Fruit fly (Drosophila melanogaster) whole organism, prepupa: ENCODE results near the gene HP4.
A peak's percentile ranks its signal among the peaks of the same experiment; 100 is the strongest.

Source experiments
- CG10669 ChIP-seq: fragments of 200-800 bp; sonication (Bioruptor generic); optimal IDR thresholded peaks from 3 replicates; lab custom pipeline; 2018; ENCODE audit warnings: missing biosample characterization, mild to moderate bottlenecking, missing genetic modification characterization, moderate library complexity
- CG11762 ChIP-seq: fragments of 200-800 bp; sonication (Bioruptor generic); optimal IDR thresholded peaks from 3 replicates; lab custom pipeline; 2016; ENCODE audit warnings: missing biosample characterization, missing genetic modification characterization; ENCODE audit not compliant: insufficient read depth
- CG11902 ChIP-seq: fragments of 200-800 bp; sonication (Bioruptor generic); optimal IDR thresholded peaks from 3 replicates; lab custom pipeline; 2016; ENCODE audit warnings: missing biosample characterization, missing genetic modification characterization
- CG15336 ChIP-seq: fragments of 200-800 bp; sonication (Bioruptor generic); IDR thresholded peaks from 2 replicates; pipeline ENCODE4 v1.3.6; 2022; ENCODE audit warnings: missing biosample characterization, missing genetic modification characterization
- CG1621 ChIP-seq: fragments of 200-800 bp; sonication (Bioruptor generic); optimal IDR thresholded peaks from 3 replicates; lab custom pipeline; 2018; ENCODE audit warnings: missing biosample characterization, mild to moderate bottlenecking, missing genetic modification characterization
- CG16779 ChIP-seq: fragments of 200-800 bp; sonication (Bioruptor generic); optimal IDR thresholded peaks from 3 replicates; lab custom pipeline; 2017; ENCODE audit warnings: missing biosample characterization, mild to moderate bottlenecking, missing genetic modification characterization
- CG3032 ChIP-seq: fragments of 200-800 bp; optimal IDR thresholded peaks from 2 replicates; lab custom pipeline; 2019; ENCODE audit warnings: missing biosample characterization, mild to moderate bottlenecking, missing genetic modification characterization, moderate library complexity
- CG31627 ChIP-seq: fragments of 200-800 bp; sonication (Bioruptor generic); optimal IDR thresholded peaks from 3 replicates; lab custom pipeline; 2016; ENCODE audit warnings: missing biosample characterization, missing genetic modification characterization
- CG32006 ChIP-seq: fragments of 200-800 bp; sonication (Bioruptor generic); optimal IDR thresholded peaks from 3 replicates; lab custom pipeline; 2017; ENCODE audit warnings: missing biosample characterization, mild to moderate bottlenecking, missing genetic modification characterization
- CG34406 ChIP-seq: fragments of 200-800 bp; sonication (Bioruptor generic); optimal IDR thresholded peaks from 3 replicates; lab custom pipeline; 2016; ENCODE audit warnings: missing biosample characterization, missing genetic modification characterization
- CG3919 ChIP-seq: fragments of 200-800 bp; sonication (Bioruptor generic); optimal IDR thresholded peaks from 3 replicates; lab custom pipeline; 2016; ENCODE audit warnings: missing biosample characterization, missing genetic modification characterization
- CG4318 ChIP-seq: fragments of 200-800 bp; sonication (Bioruptor generic); optimal IDR thresholded peaks from 3 replicates; lab custom pipeline; 2017; ENCODE audit warnings: missing biosample characterization, mild to moderate bottlenecking, missing genetic modification characterization
- CG6163 ChIP-seq: fragments of 200-800 bp; sonication (Bioruptor generic); IDR thresholded peaks from 3 replicates; pipeline ENCODE4 v1.3.6; 2022; ENCODE audit warnings: missing biosample characterization, missing genetic modification characterization
- CG6276 ChIP-seq: fragments of 200-800 bp; sonication (Bioruptor generic); optimal IDR thresholded peaks from 2 replicates; lab custom pipeline; 2017; ENCODE audit warnings: missing biosample characterization, mild to moderate bottlenecking, missing genetic modification characterization
- CG6792 ChIP-seq: fragments of 200-800 bp; sonication (Bioruptor generic); optimal IDR thresholded peaks from 3 replicates; lab custom pipeline; 2016; ENCODE audit warnings: missing biosample characterization, missing genetic modification characterization
- CG6808 ChIP-seq: fragments of 200-800 bp; sonication (Bioruptor generic); optimal IDR thresholded peaks from 3 replicates; lab custom pipeline; 2017; ENCODE audit warnings: missing biosample characterization, missing genetic modification characterization, mild to moderate bottlenecking, moderate library complexity, missing genetic modification reagents
- CG6854 ChIP-seq: fragments of 200-800 bp; sonication (Bioruptor generic); optimal IDR thresholded peaks from 2 replicates; lab custom pipeline; 2017; ENCODE audit warnings: missing biosample characterization, mild to moderate bottlenecking, missing genetic modification characterization
- CG7368 ChIP-seq: fragments of 200-800 bp; sonication (Bioruptor generic); optimal IDR thresholded peaks from 3 replicates; lab custom pipeline; 2016; ENCODE audit warnings: missing biosample characterization, missing genetic modification characterization
- CG8119 ChIP-seq: fragments of 200-800 bp; sonication (Bioruptor generic); IDR thresholded peaks from 3 replicates; pipeline ENCODE4 v1.3.6; 2022; ENCODE audit warnings: missing biosample characterization, missing genetic modification characterization
- CG8319 ChIP-seq: fragments of 200-800 bp; sonication (Bioruptor generic); optimal IDR thresholded peaks from 3 replicates; lab custom pipeline; 2016; ENCODE audit warnings: missing biosample characterization, missing genetic modification characterization
- CG8632 ChIP-seq: fragments of 200-800 bp; sonication (Bioruptor generic); optimal IDR thresholded peaks from 3 replicates; lab custom pipeline; 2016; ENCODE audit warnings: missing biosample characterization, missing genetic modification characterization
- CG9139 ChIP-seq: fragments of 200-800 bp; sonication (Bioruptor generic); optimal IDR thresholded peaks from 3 replicates; lab custom pipeline; 2017; ENCODE audit warnings: missing biosample characterization, mild to moderate bottlenecking, missing genetic modification characterization
- Ets21C ChIP-seq: fragments of 200-800 bp; sonication (Bioruptor generic); optimal IDR thresholded peaks from 3 replicates; lab custom pipeline; 2016; ENCODE audit warnings: missing biosample characterization, missing genetic modification characterization
- Ets96B ChIP-seq: fragments of 200-800 bp; optimal IDR thresholded peaks from 2 replicates; lab custom pipeline; 2019; ENCODE audit warnings: missing biosample characterization, mild to moderate bottlenecking, missing genetic modification characterization, moderate library complexity
- Gug ChIP-seq: fragments of 200-800 bp; sonication (Bioruptor generic); IDR thresholded peaks from 2 replicates; pipeline ENCODE4 v1.3.6; 2022; ENCODE audit warnings: missing biosample characterization, missing genetic modification characterization
- Hr38 ChIP-seq: sonication (Bioruptor generic); optimal IDR thresholded peaks from 2 replicates; lab custom pipeline; 2016; ENCODE audit warnings: missing biosample characterization, missing genetic modification characterization
- Hr39 ChIP-seq: fragments of 200-800 bp; sonication (Bioruptor generic); optimal IDR thresholded peaks from 2 replicates; lab custom pipeline; 2016; ENCODE audit warnings: missing biosample characterization, missing genetic modification characterization
- Hr4 ChIP-seq: fragments of 200-800 bp; sonication (Bioruptor generic); optimal IDR thresholded peaks from 3 replicates; lab custom pipeline; 2016; ENCODE audit warnings: missing biosample characterization, missing genetic modification characterization
- Lpt ChIP-seq: fragments of 200-800 bp; sonication (Bioruptor generic); optimal IDR thresholded peaks from 3 replicates; lab custom pipeline; 2016; ENCODE audit warnings: missing biosample characterization, missing genetic modification characterization
- Met ChIP-seq: fragments of 200-800 bp; sonication (Bioruptor generic); optimal IDR thresholded peaks from 3 replicates; lab custom pipeline; 2016; ENCODE audit warnings: missing biosample characterization, missing genetic modification characterization
- OdsH ChIP-seq: fragments of 200-800 bp; sonication (Bioruptor generic); optimal IDR thresholded peaks from 3 replicates; lab custom pipeline; 2016; ENCODE audit warnings: missing biosample characterization, missing genetic modification characterization
- Smox ChIP-seq: fragments of 200-800 bp; sonication (Bioruptor generic); optimal IDR thresholded peaks from 3 replicates; lab custom pipeline; 2016; ENCODE audit warnings: missing biosample characterization, missing genetic modification characterization
- Sox102F ChIP-seq: fragments of 200-800 bp; sonication (Bioruptor generic); optimal IDR thresholded peaks from 2 replicates; lab custom pipeline; 2016; ENCODE audit warnings: missing biosample characterization, mild to moderate bottlenecking, missing genetic modification characterization
- Sox14 ChIP-seq: fragments of 200-800 bp; sonication (Bioruptor generic); optimal IDR thresholded peaks from 3 replicates; lab custom pipeline; 2016; ENCODE audit warnings: missing biosample characterization, missing genetic modification characterization
- Sox15 ChIP-seq: fragments of 200-800 bp; sonication (Bioruptor generic); optimal IDR thresholded peaks from 3 replicates; lab custom pipeline; 2016; ENCODE audit warnings: missing biosample characterization, missing genetic modification characterization
- acj6 ChIP-seq: fragments of 200-800 bp; sonication (Bioruptor generic); optimal IDR thresholded peaks from 3 replicates; lab custom pipeline; 2016; ENCODE audit warnings: missing biosample characterization, missing genetic modification characterization
- cyc ChIP-seq: fragments of 200-800 bp; sonication (Bioruptor generic); optimal IDR thresholded peaks from 3 replicates; lab custom pipeline; 2016; ENCODE audit warnings: missing biosample characterization, missing genetic modification characterization
- dac ChIP-seq: fragments of 200-800 bp; sonication (Bioruptor generic); optimal IDR thresholded peaks from 2 replicates; lab custom pipeline; 2017; ENCODE audit warnings: missing biosample characterization, mild to moderate bottlenecking, missing genetic modification characterization
- dsx ChIP-seq: fragments of 200-800 bp; optimal IDR thresholded peaks from 3 replicates; lab custom pipeline; 2019; ENCODE audit warnings: missing biosample characterization, mild to moderate bottlenecking, missing genetic modification characterization, moderate library complexity; ENCODE audit not compliant: poor library complexity, severe bottlenecking
- esn ChIP-seq: fragments of 200-800 bp; sonication (Bioruptor generic); optimal IDR thresholded peaks from 2 replicates; lab custom pipeline; 2016; ENCODE audit warnings: missing biosample characterization, mild to moderate bottlenecking, missing genetic modification characterization, moderate library complexity
- fd85E ChIP-seq: fragments of 200-800 bp; sonication (Bioruptor generic); optimal IDR thresholded peaks from 3 replicates; lab custom pipeline; 2016; ENCODE audit warnings: missing biosample characterization, missing genetic modification characterization
- lz ChIP-seq: fragments of 200-800 bp; sonication (Bioruptor generic); optimal IDR thresholded peaks from 3 replicates; lab custom pipeline; 2016; ENCODE audit warnings: missing biosample characterization, missing genetic modification characterization
- net ChIP-seq: fragments of 200-800 bp; sonication (Bioruptor generic); optimal IDR thresholded peaks from 3 replicates; lab custom pipeline; 2016; ENCODE audit warnings: missing biosample characterization, missing genetic modification characterization
- pdm3 ChIP-seq: fragments of 200-800 bp; sonication (Bioruptor generic); optimal IDR thresholded peaks from 3 replicates; lab custom pipeline; 2016; ENCODE audit warnings: missing biosample characterization, missing genetic modification characterization
- salr ChIP-seq, 2 experiments: fragments of 200-800 bp; sonication (Bioruptor generic); optimal IDR thresholded peaks; 3 replicates each; lab custom pipeline; 2016 to 2018; ENCODE audit warnings: missing biosample characterization in 2 of 2, missing genetic modification characterization in 2 of 2, mild to moderate bottlenecking in 1 of 2
- spab ChIP-seq: fragments of 200-800 bp; sonication (Bioruptor generic); optimal IDR thresholded peaks from 2 replicates; lab custom pipeline; 2017; ENCODE audit warnings: missing biosample characterization, mild to moderate bottlenecking, missing genetic modification characterization, missing genetic modification reagents
- ss ChIP-seq, 2 experiments: fragments of 200-800 bp; sonication (Bioruptor generic); optimal IDR thresholded peaks; 2 replicates in 1 of 2; 3 replicates in 1 of 2; lab custom pipeline; 2017 to 2018; ENCODE audit warnings: mild to moderate bottlenecking in 2 of 2, missing biosample characterization in 2 of 2, missing genetic modification characterization in 2 of 2, moderate library complexity in 1 of 2
- svp ChIP-seq: fragments of 200-800 bp; sonication (Bioruptor generic); peaks from one replicate; lab custom pipeline; 2016; ENCODE audit warnings: missing biosample characterization, missing genetic modification characterization
- topi ChIP-seq: fragments of 200-800 bp; sonication (Bioruptor generic); optimal IDR thresholded peaks from 3 replicates; lab custom pipeline; 2016; ENCODE audit warnings: missing biosample characterization, missing genetic modification characterization
- vri ChIP-seq: fragments of 200-800 bp; sonication (Bioruptor generic); optimal IDR thresholded peaks from 3 replicates; lab custom pipeline; 2016; ENCODE audit warnings: missing biosample characterization, mild to moderate bottlenecking, missing genetic modification characterization

Gene HP4

dm6 chr3L:7988828-7989673 lies 13.1 kb upstream of the HP4 start:
- TF ChIP-seq CG32006 (GFP tag; lab: Kevin White, UChicago) = peak; percentile 76
- peak; percentile 44 for TF ChIP-seq CG10669 (GFP tag; lab: Kevin White, UChicago)
- TF ChIP-seq Gug (GFP tag; lab: Robert Waterston, UW) = peak; percentile 25; the same call in 1 of the 2 replicates
- peak; percentile 10 for TF ChIP-seq CG6792 (GFP tag; lab: Kevin White, UChicago)
- peak; percentile 50 for TF ChIP-seq pdm3 (GFP tag; lab: Kevin White, UChicago)
- TF ChIP-seq net (GFP tag; lab: Kevin White, UChicago) = peak; percentile 37
- TF ChIP-seq fd85E (GFP tag; lab: Kevin White, UChicago) = no peak
- peak; percentile 1 for TF ChIP-seq CG6854 (GFP tag; lab: Kevin White, UChicago)
- peak; percentile 29 for TF ChIP-seq CG7368 (GFP tag; lab: Kevin White, UChicago)
- TF ChIP-seq CG6276 (GFP tag; lab: Kevin White, UChicago) = peak; percentile 44
- peak; percentile 55 for TF ChIP-seq Met (GFP tag; lab: Kevin White, UChicago)
- TF ChIP-seq Hr39 (GFP tag; lab: Kevin White, UChicago) = peak; percentile 11
- peak; percentile 26 for TF ChIP-seq CG8632 (GFP tag; lab: Kevin White, UChicago)
- TF ChIP-seq CG11902 (GFP tag; lab: Kevin White, UChicago) = no peak
- TF ChIP-seq dac (GFP tag; lab: Kevin White, UChicago) = no peak
- peak; percentile 18 for TF ChIP-seq CG34406 (GFP tag; lab: Kevin White, UChicago)
- peak; percentile 82 for TF ChIP-seq CG3032 (tag; lab: Kevin White, UChicago)
- TF ChIP-seq CG15336 (GFP tag; lab: Robert Waterston, UW) = peak; percentile 59
- peak; percentile 65 for TF ChIP-seq Ets96B (tag; lab: Kevin White, UChicago)
- TF ChIP-seq Sox15 (GFP tag; lab: Kevin White, UChicago) = no peak
- no peak for TF ChIP-seq vri (GFP tag; lab: Kevin White, UChicago)
- no peak for TF ChIP-seq Hr38 (GFP tag; lab: Kevin White, UChicago)
- no peak for TF ChIP-seq CG6163 (GFP tag; lab: Robert Waterston, UW)
- TF ChIP-seq spab (GFP tag; lab: Kevin White, UChicago) = peak; percentile 47
- peak; percentile 54 for TF ChIP-seq CG11762 (GFP tag; lab: Kevin White, UChicago)
- TF ChIP-seq Ets21C = no peak
- TF ChIP-seq CG8119 (GFP tag; lab: Robert Waterston, UW) = peak; percentile 58; the same call in 2 of the 3 replicates
- TF ChIP-seq topi (GFP tag; lab: Kevin White, UChicago) = peak; percentile 60
- TF ChIP-seq Smox (GFP tag; lab: Kevin White, UChicago) = peak; percentile 19
- peak; percentile 20 for TF ChIP-seq lz (GFP tag; lab: Kevin White, UChicago)
- peak; percentile 67 for TF ChIP-seq CG6808
- TF ChIP-seq Sox102F (GFP tag; lab: Kevin White, UChicago) = peak; percentile 4
- peak; percentile 9 for TF ChIP-seq CG9139 (GFP tag; lab: Kevin White, UChicago)
- peak; percentile 15 for TF ChIP-seq CG31627 (GFP tag; lab: Kevin White, UChicago)
- TF ChIP-seq esn (GFP tag; lab: Kevin White, UChicago) = peak; percentile 43
- peak; percentile 7 for TF ChIP-seq CG16779
- peak; percentile 50 for TF ChIP-seq Sox14
- TF ChIP-seq OdsH (GFP tag; lab: Kevin White, UChicago) = peak; percentile 56
- peak in 1 of 2 experiments; percentile 55 for TF ChIP-seq salr (GFP tag; optimal IDR thresholded peaks at IDR 0.05; lab: Kevin White, UChicago)
- peak; percentile 57 for TF ChIP-seq Hr4 (GFP tag; lab: Kevin White, UChicago)
- no peak for TF ChIP-seq CG8319
- peak; percentile 43 for TF ChIP-seq cyc (GFP tag; lab: Kevin White, UChicago)
- TF ChIP-seq acj6 (GFP tag; lab: Kevin White, UChicago) = peak; percentile 59
- TF ChIP-seq ss (GFP tag; optimal IDR thresholded peaks at IDR 0.05; lab: Kevin White, UChicago) = peak; percentile 18 to 31
- no peak for TF ChIP-seq dsx (GFP tag; lab: Kevin White, UChicago)
- TF ChIP-seq CG4318 (GFP tag; lab: Kevin White, UChicago) = peak; percentile 22
- TF ChIP-seq CG1621 (tag; lab: Kevin White, UChicago) = no peak
- no peak for TF ChIP-seq svp (GFP tag; lab: Kevin White, UChicago)
- peak; percentile 51 for TF ChIP-seq Lpt (GFP tag; lab: Kevin White, UChicago)
- TF ChIP-seq CG3919 (GFP tag; lab: Kevin White, UChicago) = peak; percentile 72
